Worm (Caenorhabditis elegans) whole organism, midembryonic: ENCODE results near the gene F12A10.9.
"Not testable (repeated sequence)": the region's sequence is repeated elsewhere in the genome, so short reads cannot be mapped to it uniquely, and the experiment has no call there.

ENCODE experiments used
- T22C8.4 ChIP-seq: fragments of 200-800 bp; sonication (Bioruptor generic); IDR thresholded peaks from 2 replicates; pipeline ENCODE4 v1.3.6; 2022; ENCODE audit warnings: missing genetic modification characterization, missing compliant biosample characterization
- cog-1 ChIP-seq: sonication (generic microtip); optimal IDR thresholded peaks from 2 replicates; lab custom pipeline; 2016; ENCODE audit warnings: missing genetic modification characterization, missing compliant biosample characterization
- flt-1 ChIP-seq: fragments of 200-800 bp; sonication (Bioruptor generic); IDR thresholded peaks from 2 replicates; pipeline ENCODE4 v1.3.6; 2022; ENCODE audit warnings: missing genetic modification characterization, missing compliant biosample characterization
- klf-2 ChIP-seq: fragments of 200-800 bp; sonication (Bioruptor generic); conservative IDR thresholded peaks from 2 replicates; pipeline ENCODE4 v1.3.6; 2022; ENCODE audit warnings: missing genetic modification reagents, missing genetic modification characterization, missing compliant biosample characterization
- med-1 ChIP-seq: sonication (generic microtip); optimal IDR thresholded peaks from 2 replicates; lab custom pipeline; 2017; ENCODE audit warnings: missing genetic modification characterization, mild to moderate bottlenecking, missing compliant biosample characterization, antibody characterized with exemption, missing genetic modification reagents; ENCODE audit not compliant: insufficient read depth
- ref-1 ChIP-seq: fragments of 200-800 bp; sonication (Bioruptor generic); conservative IDR thresholded peaks from 2 replicates; pipeline ENCODE4 v1.3.6; 2022; ENCODE audit warnings: missing genetic modification reagents, missing genetic modification characterization, missing compliant biosample characterization
- tab-1 ChIP-seq: fragments of 200-800 bp; sonication (Bioruptor generic); IDR thresholded peaks from 2 replicates; pipeline ENCODE4 v1.3.6; 2022; ENCODE audit warnings: missing genetic modification characterization, missing compliant biosample characterization
- ztf-23 ChIP-seq: fragments of 200-800 bp; sonication (Bioruptor generic); IDR thresholded peaks from 2 replicates; pipeline ENCODE4 v1.3.6; 2022; ENCODE audit warnings: missing genetic modification reagents, missing genetic modification characterization, missing compliant biosample characterization
- ztf-29 ChIP-seq: fragments of 200-800 bp; sonication (Bioruptor generic); IDR thresholded peaks from 2 replicates; pipeline ENCODE4 v1.3.6; 2022; ENCODE audit warnings: missing genetic modification reagents, missing genetic modification characterization, missing compliant biosample characterization

F12A10.9 gene

ce11 chrII:5540113-5540512 is 41.6 kb downstream of the F12A10.9 start, which contains the start of gene hlh-27:
hlh-27 (minus strand) TSS chrII:5540213.
- not testable (repeated sequence) for TF ChIP-seq tab-1; flt-1; med-1 (GFP tag; lab: Kevin White, UChicago)

DNA sequence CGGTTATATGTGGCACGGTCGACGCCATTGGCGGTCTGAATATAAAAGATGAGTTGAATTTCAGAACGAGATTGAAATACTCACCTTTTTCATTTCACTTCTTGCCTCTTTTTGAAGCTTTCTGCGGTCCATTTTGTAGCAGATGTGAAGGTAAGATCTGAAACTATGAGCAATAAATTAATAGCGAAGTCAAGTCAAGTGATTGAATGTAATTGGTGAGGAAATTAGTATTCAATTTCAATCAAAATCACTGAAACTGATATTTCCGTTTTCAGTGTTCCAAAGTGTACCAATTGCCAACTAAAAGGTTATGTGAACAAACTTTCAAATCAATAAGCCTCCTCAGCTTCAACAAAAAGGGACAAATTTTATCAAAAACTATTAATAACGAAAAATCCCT is 43.2 kb downstream of the F12A10.9 start, which contains the start of gene C17C3.24:
Gene C17C3.24 (minus strand): TSS at position 101 of the 400 bp plus-strand sequence.
- TF ChIP-seq ref-1 (GFP tag; lab: Robert Waterston, UW) (no peak), med-1 (GFP tag; lab: Kevin White, UChicago) (no peak), klf-2 (GFP tag; lab: Robert Waterston, UW) (no peak), ztf-29 (GFP tag; lab: Robert Waterston, UW) (no peak), flt-1 (no peak), tab-1 (no peak), cog-1 (tag; lab: Kevin White, UChicago) (no peak), T22C8.4 (no peak), ztf-23 (no peak)

ce11 chrII:5543476-5544144 is 45.1 kb downstream of the F12A10.9 start:
- TF ChIP-seq klf-2 (GFP tag; lab: Robert Waterston, UW) (no peak; the same call in none of the 2 replicates), flt-1 (peak; percentile 93), T22C8.4 (peak; percentile 64), tab-1 (peak; percentile 82), ztf-29 (GFP tag; lab: Robert Waterston, UW) (0 out of 2 replicates have a peak, but pooled peaks have one; percentile 40), cog-1 (tag; lab: Kevin White, UChicago) (peak; percentile 95), med-1 (GFP tag; lab: Kevin White, UChicago) (peak; percentile 60), ztf-23 (peak; percentile 84), ref-1 (GFP tag; lab: Robert Waterston, UW) (peak; percentile 53; the same call in 1 of the 2 replicates)

ce11 chrII:5544145-5544515 is 45.6 kb downstream of the F12A10.9 start:
- no peak for TF ChIP-seq klf-2 (GFP tag; lab: Robert Waterston, UW)
- TF ChIP-seq med-1 (GFP tag; lab: Kevin White, UChicago), result no peak
- TF ChIP-seq cog-1 (tag; lab: Kevin White, UChicago), result no peak
- TF ChIP-seq T22C8.4, result no peak
- TF ChIP-seq tab-1, result no peak
- no peak for TF ChIP-seq flt-1
- no peak for TF ChIP-seq ref-1 (GFP tag; lab: Robert Waterston, UW)
- TF ChIP-seq ztf-23, result no peak
- no peak for TF ChIP-seq ztf-29 (GFP tag; lab: Robert Waterston, UW)

- no peak for TF ChIP-seq ztf-29 (GFP tag; lab: Robert Waterston, UW)
- TF ChIP-seq cog-1 (tag; lab: Kevin White, UChicago), result no peak
- no peak for TF ChIP-seq flt-1
- no peak for TF ChIP-seq klf-2 (GFP tag; lab: Robert Waterston, UW)
- TF ChIP-seq ref-1 (GFP tag; lab: Robert Waterston, UW), result no peak
- no peak for TF ChIP-seq T22C8.4
- no peak for TF ChIP-seq tab-1
- TF ChIP-seq med-1 (GFP tag; lab: Kevin White, UChicago), result no peak
- TF ChIP-seq ztf-23, result no peak
Measured at ce11 chrII:5544764-5545163, 46.3 kb downstream of the F12A10.9 start, which contains the start of gene ins-13. ins-13 (minus strand) TSS chrII:5544864.

- no peak for TF ChIP-seq tab-1
- no peak for TF ChIP-seq ztf-29 (GFP tag; lab: Robert Waterston, UW)
- no peak for TF ChIP-seq ref-1 (GFP tag; lab: Robert Waterston, UW)
- TF ChIP-seq flt-1, result no peak
- TF ChIP-seq cog-1 (tag; lab: Kevin White, UChicago), result no peak
- no peak for TF ChIP-seq med-1 (GFP tag; lab: Kevin White, UChicago)
- TF ChIP-seq ztf-23, result no peak
- no peak for TF ChIP-seq T22C8.4
Measured at ce11 chrII:5547442-5547894, 49.0 kb downstream of the F12A10.9 start, which contains the start of gene acdh-2. acdh-2 (minus strand) TSS chrII:5547492.
